Fruit fly (Drosophila melanogaster): ENCODE measurements around the gene CG6980.
A peak's percentile ranks its signal among the peaks of the same experiment; 100 is the strongest.

CG6980 gene

dm6 chr3R:24787042-24787565 lies 20.3 kb upstream of the CG6980 start, which contains the start of gene CG5805 (continued):
- no peak for TF ChIP-seq unc-4 (GFP tag; IDR thresholded peaks at IDR 0.05; ENCODE audit: partially characterized antibody)
- TF ChIP-seq CG9797 (GFP tag; optimal IDR thresholded peaks at IDR 0.05): peak; percentile 72
- TF ChIP-seq D19B (GFP tag; optimal IDR thresholded peaks at IDR 0.05): peak; percentile 74
- peak; percentile 67 for TF ChIP-seq CG10267 (tag; optimal IDR thresholded peaks at IDR 0.05)
- peak; percentile 57; the same call in 1 of the 2 replicates for TF ChIP-seq CG17612 (GFP tag; IDR thresholded peaks at IDR 0.05)
- TF ChIP-seq Tbp (GFP tag; optimal IDR thresholded peaks at IDR 0.05): no peak
- peak; percentile 74 for TF ChIP-seq CG2875 (GFP tag; optimal IDR thresholded peaks at IDR 0.05)
- peak; percentile 92 for TF ChIP-seq CG3281 (GFP tag; optimal IDR thresholded peaks at IDR 0.05)
- TF ChIP-seq CG11696 (GFP tag; IDR thresholded peaks at IDR 0.05): peak; percentile 28; the same call in 1 of the 2 replicates
- peak; percentile 75 to 83 for TF ChIP-seq Hr51 (GFP tag; optimal IDR thresholded peaks at IDR 0.05)
- TF ChIP-seq run (tag; optimal IDR thresholded peaks at IDR 0.05): peak; percentile 31
- peak; percentile 77 for TF ChIP-seq CrebB (tag; optimal IDR thresholded peaks at IDR 0.05)
- peak; percentile 71 for TF ChIP-seq CG14014 (GFP tag; IDR thresholded peaks at IDR 0.05)
- TF ChIP-seq CG12299 (tag; optimal IDR thresholded peaks at IDR 0.05): peak; percentile 53
- TF ChIP-seq sens (GFP tag): peak; percentile 96
- TF ChIP-seq dmrt99B (tag; optimal IDR thresholded peaks at IDR 0.05): peak; percentile 72
- TF ChIP-seq sc (optimal IDR thresholded peaks at IDR 0.05): no peak
- TF ChIP-seq sc (GFP tag; optimal IDR thresholded peaks at IDR 0.05): peak; percentile 75
- TF ChIP-seq CG4617 (GFP tag; optimal IDR thresholded peaks at IDR 0.05; ENCODE audit: borderline replicate concordance): peak; percentile 91
- TF ChIP-seq Doc3 (GFP tag; IDR thresholded peaks at IDR 0.05; ENCODE audit: partially characterized antibody): no peak
- TF ChIP-seq salm (tag; optimal IDR thresholded peaks at IDR 0.05): peak; percentile 40
- TF ChIP-seq Scr (GFP tag; IDR thresholded peaks at IDR 0.05; ENCODE audit: partially characterized antibody): peak; percentile 21; the same call in 1 of the 2 replicates
- peak; percentile 75 for TF ChIP-seq CG11723 (GFP tag; optimal IDR thresholded peaks at IDR 0.05)
- no peak for TF ChIP-seq Nf-YC (tag; optimal IDR thresholded peaks at IDR 0.05)
- peak; percentile 70 for TF ChIP-seq sens-2 (GFP tag; IDR thresholded peaks at IDR 0.05)
- no peak for TF ChIP-seq h (optimal IDR thresholded peaks at IDR 0.05)
- peak; percentile 45 for TF ChIP-seq Dref (GFP tag; IDR thresholded peaks at IDR 0.05)
- TF ChIP-seq inv (GFP tag; IDR thresholded peaks at IDR 0.05; ENCODE audit: partially characterized antibody): 0 out of 2 replicates have a peak, but pooled peaks have one; percentile 21
- TF ChIP-seq pnt (GFP tag; optimal IDR thresholded peaks at IDR 0.05): no peak
- TF ChIP-seq Med (GFP tag): peak; percentile 98
- TF ChIP-seq esg (GFP tag; conservative IDR thresholded peaks at IDR 0.05): no peak
- TF ChIP-seq Awh (GFP tag; IDR thresholded peaks at IDR 0.05): peak; percentile 79
- TF ChIP-seq fd96Cb (tag; optimal IDR thresholded peaks at IDR 0.05): peak; percentile 62
- peak; percentile 63 for TF ChIP-seq HLH3B (GFP tag; IDR thresholded peaks at IDR 0.05)
- peak; percentile 86 for TF ChIP-seq CG12391 (tag; optimal IDR thresholded peaks at IDR 0.05)
- peak; percentile 73 for TF ChIP-seq CG10979 (tag; optimal IDR thresholded peaks at IDR 0.05)
- TF ChIP-seq sqz (GFP tag; optimal IDR thresholded peaks at IDR 0.05): no peak
- peak; percentile 37 for TF ChIP-seq btn (GFP tag; optimal IDR thresholded peaks at IDR 0.05)
- TF ChIP-seq schlank (tag; optimal IDR thresholded peaks at IDR 0.05): peak; percentile 62
- TF ChIP-seq Opbp (GFP tag; IDR thresholded peaks at IDR 0.05; ENCODE audit: partially characterized antibody): peak; percentile 35; the same call in 1 of the 3 replicates
- peak; percentile 64 for TF ChIP-seq CG6654 (GFP tag; optimal IDR thresholded peaks at IDR 0.05)
- TF ChIP-seq amos (GFP tag; IDR thresholded peaks at IDR 0.05; ENCODE audit: partially characterized antibody): no peak; the same call in 1 of the 2 replicates
- peak; percentile 86 for TF ChIP-seq Rx (GFP tag; IDR thresholded peaks at IDR 0.05)
- peak; percentile 94 for TF ChIP-seq CG7987 (GFP tag; optimal IDR thresholded peaks at IDR 0.05)
- no peak for TF ChIP-seq tup (GFP tag; optimal IDR thresholded peaks at IDR 0.05)
- peak; percentile 70 for TF ChIP-seq CG6689 (GFP tag; IDR thresholded peaks at IDR 0.05)
- no peak for TF ChIP-seq Sox100B (GFP tag; optimal IDR thresholded peaks at IDR 0.05)
- peak; percentile 79 for TF ChIP-seq CG3407 (GFP tag; optimal IDR thresholded peaks at IDR 0.05)
- TF ChIP-seq CG13123 (GFP tag; optimal IDR thresholded peaks at IDR 0.05): no peak
- TF ChIP-seq CG7372 (GFP tag; IDR thresholded peaks at IDR 0.05): peak; percentile 61; the same call in 1 of the 2 replicates

Measured in whole organism, embryonic.